Worm (Caenorhabditis elegans): ENCODE results near the gene osm-12.

ce11 chrIII:12245570-12245969 is 43.2 kb upstream of the osm-12 start:
- no peak for TF ChIP-seq lin-15B (tag; optimal IDR thresholded peaks at IDR 0.05)
- no peak for TF ChIP-seq madf-9 (GFP tag; conservative IDR thresholded peaks at IDR 0.05)
- no peak for TF ChIP-seq ces-1 (GFP tag; optimal IDR thresholded peaks at IDR 0.05)
- no peak for TF ChIP-seq nhr-76 (tag; optimal IDR thresholded peaks at IDR 0.05)
- TF ChIP-seq ama-1 (optimal IDR thresholded peaks at IDR 0.05) = no peak
- TF ChIP-seq lsy-2 (tag; optimal IDR thresholded peaks at IDR 0.05) = no peak
- no peak for TF ChIP-seq nhr-10 (tag; optimal IDR thresholded peaks at IDR 0.05)
- no peak for TF ChIP-seq tag-97 (GFP tag; IDR thresholded peaks at IDR 0.05)
- TF ChIP-seq nhr-111 (GFP tag; optimal IDR thresholded peaks at IDR 0.05) = no peak
